Worm (Caenorhabditis elegans): ENCODE measurements around the gene F10C2.5.
"Not testable (repeated sequence)": the region's sequence is repeated elsewhere in the genome, so short reads cannot be mapped to it uniquely, and the experiment has no call there.

Gene F10C2.5

DNA sequence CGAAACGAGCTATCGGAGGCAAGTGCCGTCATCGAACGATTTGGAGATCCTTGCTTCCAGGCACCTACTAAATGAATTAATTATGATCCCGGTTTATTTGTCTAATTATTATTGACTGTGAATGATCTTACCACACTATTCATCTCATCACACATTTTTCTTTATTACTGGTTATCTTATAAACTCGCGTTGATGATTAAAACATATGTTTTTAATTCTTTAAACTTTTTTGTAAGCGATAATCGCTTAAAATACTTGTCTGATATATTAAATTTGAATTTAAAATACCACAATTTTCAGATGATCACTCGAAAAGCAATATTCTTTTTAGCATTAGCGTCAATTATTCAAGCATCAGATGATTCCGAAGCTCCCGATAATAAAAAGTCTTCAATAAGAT is at the start of gene F10C2.5:
Gene F10C2.5 (plus strand): TSS at position 301 of the 400 bp plus-strand sequence.
- TF ChIP-seq W03F9.2 (tag; optimal IDR thresholded peaks at IDR 0.05) (no peak), him-1 (tag; optimal IDR thresholded peaks at IDR 0.05) (no peak), dao-5 (tag; optimal IDR thresholded peaks at IDR 0.05) (no peak)

ce11 chrV:11995862-11996261 is 49.4 kb upstream of the F10C2.5 start, which contains the start of gene C52E4.12:
Gene C52E4.12, plus strand, starts transcription at chrV:11996162.
- TF ChIP-seq W03F9.2 (tag; optimal IDR thresholded peaks at IDR 0.05) (no peak), him-1 (tag; optimal IDR thresholded peaks at IDR 0.05) (no peak), dao-5 (tag; optimal IDR thresholded peaks at IDR 0.05) (no peak)

ce11 chrV:11997403-11997802 is 47.8 kb upstream of the F10C2.5 start:
- TF ChIP-seq dao-5 (tag; optimal IDR thresholded peaks at IDR 0.05) (no peak), W03F9.2 (tag; optimal IDR thresholded peaks at IDR 0.05) (no peak), him-1 (tag; optimal IDR thresholded peaks at IDR 0.05) (no peak)

ce11 chrV:12001747-12002456 is 43.3 kb upstream of the F10C2.5 start, which contains the start of gene gcy-33:
Gene gcy-33, minus strand, starts transcription at chrV:12001797.
- TF ChIP-seq him-1 (tag; optimal IDR thresholded peaks at IDR 0.05) = peak; percentile 48
- peak; percentile 62 for TF ChIP-seq W03F9.2 (tag; optimal IDR thresholded peaks at IDR 0.05)
- peak; percentile 94 for TF ChIP-seq dao-5 (tag; optimal IDR thresholded peaks at IDR 0.05)

ce11 chrV:12002866-12003485 is 42.3 kb upstream of the F10C2.5 start, which contains the start of gene cpr-9:
Gene cpr-9, plus strand, starts transcription at chrV:12003053.
- TF ChIP-seq dao-5 (tag; optimal IDR thresholded peaks at IDR 0.05) (no peak), him-1 (tag; optimal IDR thresholded peaks at IDR 0.05) (no peak), W03F9.2 (tag; optimal IDR thresholded peaks at IDR 0.05) (peak; percentile 30)

DNA sequence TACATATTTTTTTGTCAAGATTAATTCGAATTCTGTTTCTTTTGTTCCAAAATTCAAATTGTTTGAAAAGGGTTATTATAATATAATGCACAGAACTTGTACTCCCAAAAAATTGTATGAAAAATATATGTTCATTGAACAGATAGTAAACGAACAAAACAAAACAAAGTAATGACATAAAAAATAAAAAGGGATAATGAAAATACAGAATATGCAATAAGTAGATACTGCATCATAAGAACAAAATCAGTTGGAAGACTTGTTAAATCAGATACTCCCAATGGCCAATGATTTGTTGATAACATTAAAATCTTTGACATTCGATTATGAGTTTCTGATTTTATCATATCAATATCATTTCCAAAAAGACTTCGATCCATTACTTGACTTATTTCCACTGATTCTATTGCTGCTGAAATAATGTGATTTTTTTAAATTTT is 40.7 kb upstream of the F10C2.5 start:
- no peak for TF ChIP-seq him-1 (tag; optimal IDR thresholded peaks at IDR 0.05)
- no peak for TF ChIP-seq W03F9.2 (tag; optimal IDR thresholded peaks at IDR 0.05)
- no peak for TF ChIP-seq dao-5 (tag; optimal IDR thresholded peaks at IDR 0.05)

- TF ChIP-seq dao-5 (tag; optimal IDR thresholded peaks at IDR 0.05) = no peak
- TF ChIP-seq W03F9.2 (tag; optimal IDR thresholded peaks at IDR 0.05) = no peak
- TF ChIP-seq him-1 (tag; optimal IDR thresholded peaks at IDR 0.05) = no peak
Observed at ce11 chrV:12006495-12006894, 38.7 kb upstream of the F10C2.5 start, which contains the start of gene F57F5.3. Gene F57F5.3, minus strand, starts transcription at chrV:12006595.

DNA sequence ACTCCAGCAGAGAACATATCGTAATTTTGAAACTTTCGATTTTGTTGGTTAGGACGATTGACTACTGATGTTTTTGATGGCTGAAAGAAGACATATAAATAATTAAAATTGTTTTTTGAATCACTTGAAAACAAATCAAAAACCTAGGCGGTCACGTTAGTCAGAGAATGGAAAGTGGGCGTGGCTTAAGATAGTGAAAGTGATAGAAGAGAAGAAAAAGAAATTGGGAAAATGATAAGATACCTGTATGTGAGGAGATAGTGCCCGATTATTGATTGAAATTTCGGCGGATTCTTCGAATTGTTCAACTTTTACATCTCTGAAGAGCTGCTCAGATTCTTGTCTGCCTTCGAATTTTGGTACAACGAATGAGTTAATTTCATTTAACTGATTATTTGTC is 33.5 kb upstream of the F10C2.5 start:
- TF ChIP-seq dao-5 (tag; optimal IDR thresholded peaks at IDR 0.05) = no peak
- no peak for TF ChIP-seq him-1 (tag; optimal IDR thresholded peaks at IDR 0.05)
- no peak for TF ChIP-seq W03F9.2 (tag; optimal IDR thresholded peaks at IDR 0.05)

DNA sequence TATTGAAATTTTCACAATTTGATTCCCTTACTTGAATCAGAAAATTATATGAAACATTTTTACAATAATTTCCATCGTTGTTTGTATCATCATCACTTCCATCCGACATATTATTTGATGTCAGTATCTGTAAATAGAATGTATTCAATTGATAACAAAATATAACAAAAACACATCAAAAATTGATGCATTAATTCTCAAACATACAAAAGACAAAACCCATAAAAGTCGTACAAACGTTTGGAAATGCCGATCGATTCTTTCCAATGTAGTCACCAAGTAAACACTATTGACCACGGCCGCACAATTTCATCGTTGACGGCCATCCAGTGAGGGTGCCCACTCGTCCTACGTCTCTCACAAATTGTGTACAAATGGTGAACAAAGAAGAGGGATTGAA is 31.9 kb upstream of the F10C2.5 start, which contains the start of gene add-2:
Gene add-2 (minus strand): TSS at position 109 of the 400 bp plus-strand sequence.
- TF ChIP-seq W03F9.2 (tag; optimal IDR thresholded peaks at IDR 0.05) = no peak
- TF ChIP-seq dao-5 (tag; optimal IDR thresholded peaks at IDR 0.05) = no peak
- no peak for TF ChIP-seq him-1 (tag; optimal IDR thresholded peaks at IDR 0.05)

DNA sequence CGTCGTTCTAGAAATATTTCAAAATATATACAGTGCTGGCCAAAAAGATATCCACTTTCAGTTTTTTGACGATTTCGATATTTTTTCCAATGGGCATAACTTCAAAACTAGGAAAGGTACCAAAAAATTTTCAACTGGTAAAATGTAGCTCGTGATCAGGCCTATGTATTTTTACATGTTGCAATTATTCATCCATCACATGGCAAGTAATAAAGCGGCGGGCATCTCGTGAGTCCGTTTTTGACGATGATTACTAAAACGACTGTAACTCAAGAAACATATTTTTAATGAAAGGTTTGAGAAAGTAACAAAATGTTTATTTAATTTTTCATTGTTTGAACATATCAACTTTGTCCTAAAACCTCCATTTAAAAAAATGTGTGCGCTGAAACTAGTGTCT is 25.2 kb upstream of the F10C2.5 start, which contains the start of gene F10C2.3:
Gene F10C2.3 (plus strand): TSS at position 301 of the 400 bp plus-strand sequence.
- TF ChIP-seq W03F9.2, him-1, dao-5 (tag; optimal IDR thresholded peaks at IDR 0.05): not testable (repeated sequence)

DNA sequence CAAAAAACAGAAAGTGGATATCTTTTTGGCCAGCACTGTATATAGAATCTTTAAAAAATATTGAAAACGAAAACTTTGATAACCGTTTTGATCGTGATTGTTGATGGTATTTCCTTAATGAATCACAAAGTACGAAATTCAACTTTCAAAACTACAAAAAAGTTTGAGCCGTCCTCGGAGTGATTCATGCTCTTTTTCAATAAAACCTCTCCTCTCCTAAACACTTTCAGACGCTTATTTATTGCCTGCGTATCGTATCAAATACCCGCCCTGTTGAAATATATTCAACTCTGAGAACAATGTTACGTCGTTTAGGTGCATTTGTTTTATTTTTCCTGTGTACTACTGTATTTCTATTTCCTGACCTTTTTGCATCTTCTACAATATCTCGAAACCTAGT is 24.3 kb upstream of the F10C2.5 start:
- TF ChIP-seq dao-5 (tag; optimal IDR thresholded peaks at IDR 0.05) (no peak), him-1 (tag; optimal IDR thresholded peaks at IDR 0.05) (no peak), W03F9.2 (tag; optimal IDR thresholded peaks at IDR 0.05) (no peak)

ce11 chrV:12024273-12024672 is 21.0 kb upstream of the F10C2.5 start:
- no peak for TF ChIP-seq dao-5 (tag; optimal IDR thresholded peaks at IDR 0.05)
- peak; percentile 41 for TF ChIP-seq him-1 (tag; optimal IDR thresholded peaks at IDR 0.05)

DNA sequence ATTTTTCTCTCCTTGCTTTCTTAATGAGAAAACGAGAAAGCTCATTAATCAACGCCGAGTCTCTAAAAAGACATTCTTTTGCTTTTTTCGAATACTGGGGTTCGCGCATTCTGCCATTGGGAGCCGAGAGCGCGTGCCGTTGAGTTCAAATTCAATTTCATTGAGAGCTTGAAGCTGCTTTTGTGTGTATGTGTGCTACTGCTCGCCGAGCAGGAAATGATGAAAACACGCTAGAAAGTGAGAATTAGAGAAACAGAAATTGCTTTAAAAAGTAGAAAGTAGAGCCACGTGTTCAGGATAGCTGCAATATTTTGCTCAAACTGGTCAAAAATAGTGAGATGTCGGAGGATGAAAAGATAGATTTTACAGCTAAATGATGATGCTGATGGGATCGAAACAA is 19.5 kb upstream of the F10C2.5 start:
- TF ChIP-seq him-1 (tag; optimal IDR thresholded peaks at IDR 0.05) (peak; percentile 4), W03F9.2 (tag; optimal IDR thresholded peaks at IDR 0.05) (no peak), dao-5 (tag; optimal IDR thresholded peaks at IDR 0.05) (no peak)

- peak; percentile 80 for TF ChIP-seq him-1 (tag; optimal IDR thresholded peaks at IDR 0.05)
- no peak for TF ChIP-seq dao-5 (tag; optimal IDR thresholded peaks at IDR 0.05)
Observed at ce11 chrV:12026878-12027477, 18.3 kb upstream of the F10C2.5 start.

All from whole organism, L4/young adult.